Worm (Caenorhabditis elegans): ENCODE measurements around the gene C27D9.1.

- TF ChIP-seq unc-62 (GFP tag; optimal IDR thresholded peaks at IDR 0.05) (peak; percentile 2), snpc-4 (tag; optimal IDR thresholded peaks at IDR 0.05) (no peak), zip-8 (tag; optimal IDR thresholded peaks at IDR 0.05) (no peak), nhr-28 (tag; optimal IDR thresholded peaks at IDR 0.05) (no peak), mep-1 (tag; optimal IDR thresholded peaks at IDR 0.05) (no peak), unc-39 (tag; optimal IDR thresholded peaks at IDR 0.05) (no peak), tbx-8 (GFP tag; optimal IDR thresholded peaks at IDR 0.05) (no peak), lsy-2 (tag; optimal IDR thresholded peaks at IDR 0.05) (no peak), drap-1 (GFP tag; optimal IDR thresholded peaks at IDR 0.05) (no peak), nhr-12 (tag; optimal IDR thresholded peaks at IDR 0.05) (no peak), pha-4 (tag; optimal IDR thresholded peaks at IDR 0.05) (no peak), lin-13 (tag; optimal IDR thresholded peaks at IDR 0.05) (no peak)
Measured at ce11 chrII:4736585-4736984, 16.6 kb upstream of the C27D9.1 start.
